Worm (Caenorhabditis elegans): ENCODE measurements around the gene Y51H4A.937.
A peak's percentile ranks its signal among the peaks of the same experiment; 100 is the strongest.

Y51H4A.937 gene

DNA sequence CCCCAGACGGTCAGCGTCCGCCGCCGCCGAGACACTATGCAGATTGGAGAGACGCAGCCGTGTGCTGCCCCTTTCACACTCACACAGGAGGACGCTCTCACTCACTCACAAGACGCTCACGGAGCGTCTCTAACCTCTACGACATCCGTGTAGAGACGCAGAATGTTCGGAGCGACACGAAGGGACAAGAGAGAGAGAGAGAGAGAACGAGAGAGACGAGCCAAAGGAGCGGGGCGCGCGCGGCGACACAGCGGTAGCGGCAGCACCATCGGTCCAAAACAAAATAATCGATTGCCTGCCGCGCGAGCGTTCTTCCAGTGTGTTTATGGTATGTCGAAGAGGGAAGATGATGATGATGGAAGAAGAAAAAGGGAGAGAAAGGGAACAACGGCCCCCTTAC lies 36.1 kb upstream of the Y51H4A.937 start (continued):
- peak; percentile 66; the same call in 1 of the 2 replicates for TF ChIP-seq K11D2.4 (GFP tag; IDR thresholded peaks at IDR 0.05)
- TF ChIP-seq die-1 (tag; optimal IDR thresholded peaks at IDR 0.05): peak; percentile 53
- TF ChIP-seq ccch-3 (GFP tag; optimal IDR thresholded peaks at IDR 0.05): no peak
- peak; percentile 63 for TF ChIP-seq ZK185.1 (tag; optimal IDR thresholded peaks at IDR 0.05; ENCODE audit: poor library complexity, severe bottlenecking)

DNA sequence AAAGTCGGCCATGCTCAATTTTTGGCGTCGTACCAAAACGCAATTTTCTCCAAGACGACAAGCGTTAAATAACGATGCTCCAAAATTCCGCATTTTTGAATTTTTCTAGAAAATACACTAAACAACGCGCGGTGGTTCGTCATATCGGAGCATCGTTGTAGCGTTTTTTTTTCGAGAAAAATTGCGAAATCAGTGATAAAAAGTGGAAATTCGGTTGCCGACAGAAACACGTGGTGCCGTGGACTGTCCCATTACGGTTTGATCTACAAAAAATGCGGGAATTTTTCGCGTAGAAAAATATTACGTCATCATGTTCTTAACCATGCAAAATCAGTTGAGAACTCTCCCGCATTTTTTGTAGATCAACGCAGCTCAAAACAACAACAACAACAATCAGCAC lies 35.5 kb upstream of the Y51H4A.937 start:
- TF ChIP-seq cebp-2 (GFP tag; IDR thresholded peaks at IDR 0.05): no peak
- TF ChIP-seq cebp-1 (GFP tag; IDR thresholded peaks at IDR 0.05): no peak
- peak; percentile 53 for TF ChIP-seq cebp-1 (tag; optimal IDR thresholded peaks at IDR 0.05)
- no peak for TF ChIP-seq ceh-100 (GFP tag; IDR thresholded peaks at IDR 0.05)
- no peak for TF ChIP-seq ceh-58 (GFP tag; IDR thresholded peaks at IDR 0.05)

DNA sequence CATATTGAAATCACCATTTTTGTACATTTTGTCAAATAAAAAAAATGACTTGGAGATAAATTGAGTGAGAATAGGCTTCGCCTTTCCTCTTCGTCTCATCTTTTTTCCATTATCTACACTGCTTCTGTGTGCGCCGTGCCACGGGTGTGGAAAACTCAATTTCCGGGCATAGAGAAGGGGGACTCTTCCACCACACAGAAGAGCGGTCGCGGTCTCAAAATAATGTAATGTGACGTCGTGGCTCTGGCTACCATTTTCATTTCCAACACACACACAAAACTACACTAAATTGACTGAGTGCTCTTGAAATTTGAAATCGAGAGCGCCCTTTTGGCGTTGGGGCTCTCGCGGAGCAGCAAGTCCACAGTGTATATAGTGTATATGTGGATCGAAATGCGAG lies 34.5 kb upstream of the Y51H4A.937 start:
- TF ChIP-seq hlh-12 (tag; optimal IDR thresholded peaks at IDR 0.05): no peak
- no peak for TF ChIP-seq D2030.7 (GFP tag; IDR thresholded peaks at IDR 0.05)
- no peak for TF ChIP-seq unc-62 (GFP tag; optimal IDR thresholded peaks at IDR 0.05)
- TF ChIP-seq somi-1 (GFP tag; optimal IDR thresholded peaks at IDR 0.05): no peak
- no peak for TF ChIP-seq ztf-6 (GFP tag; IDR thresholded peaks at IDR 0.05)
- TF ChIP-seq cebp-2 (GFP tag; IDR thresholded peaks at IDR 0.05): no peak
- TF ChIP-seq F22D6.2 (tag; optimal IDR thresholded peaks at IDR 0.05): no peak
- TF ChIP-seq dpff-1 (tag; optimal IDR thresholded peaks at IDR 0.05): no peak
- TF ChIP-seq zim-3 (tag; optimal IDR thresholded peaks at IDR 0.05): no peak
- TF ChIP-seq pbrm-1 (GFP tag; IDR thresholded peaks at IDR 0.05): no peak
- no peak for TF ChIP-seq xnd-1 (tag; optimal IDR thresholded peaks at IDR 0.05)
- TF ChIP-seq egl-18 (GFP tag; IDR thresholded peaks at IDR 0.05): no peak
- no peak for TF ChIP-seq B0019.2 (GFP tag; conservative IDR thresholded peaks at IDR 0.05)
- no peak for TF ChIP-seq sptf-2 (GFP tag; optimal IDR thresholded peaks at IDR 0.05)
- TF ChIP-seq F23B12.7 (tag; optimal IDR thresholded peaks at IDR 0.05; ENCODE audit: insufficient read depth): no peak
- TF ChIP-seq lin-54 (GFP tag; optimal IDR thresholded peaks at IDR 0.05): no peak
- TF ChIP-seq T26A5.8 (tag; optimal IDR thresholded peaks at IDR 0.05): no peak
- TF ChIP-seq aptf-2 (GFP tag; conservative IDR thresholded peaks at IDR 0.05): no peak

DNA sequence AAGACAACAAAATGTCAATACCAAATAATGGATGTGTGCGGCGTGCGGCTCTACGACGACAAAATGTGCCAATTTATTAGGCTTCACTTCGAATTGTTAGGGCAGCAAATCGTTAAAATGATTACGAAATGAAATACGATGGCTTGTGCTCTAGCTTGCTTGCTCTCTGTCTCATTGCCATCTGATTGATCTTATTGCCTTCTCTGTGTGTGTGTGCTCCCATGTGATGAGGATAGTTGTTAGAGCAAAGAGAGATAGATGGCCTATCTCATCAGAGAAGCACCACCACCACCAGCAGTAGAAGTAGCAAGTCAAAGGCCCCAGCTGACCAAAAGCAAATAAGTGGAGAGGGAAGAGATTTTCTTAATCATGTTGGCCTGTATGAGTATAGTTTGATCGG lies 32.0 kb upstream of the Y51H4A.937 start:
- TF ChIP-seq C06A6.2 (GFP tag; conservative IDR thresholded peaks at IDR 0.05) (no peak), cebp-1 (GFP tag; IDR thresholded peaks at IDR 0.05) (no peak), cebp-1 (tag; optimal IDR thresholded peaks at IDR 0.05) (peak; percentile 37), egl-18 (GFP tag; IDR thresholded peaks at IDR 0.05) (no peak), F57A8.1 (GFP tag; optimal IDR thresholded peaks at IDR 0.05) (no peak), snpc-4 (GFP tag; optimal IDR thresholded peaks at IDR 0.05) (no peak), snpc-4 (tag; optimal IDR thresholded peaks at IDR 0.05) (peak in 1 of 4 experiments; percentile 38), sea-2 (GFP tag; IDR thresholded peaks at IDR 0.05) (no peak), F33H1.4 (GFP tag; IDR thresholded peaks at IDR 0.05) (no peak), egl-44 (GFP tag; IDR thresholded peaks at IDR 0.05) (no peak), snpc-1.1 (tag; optimal IDR thresholded peaks at IDR 0.05; ENCODE audit: insufficient read depth) (no peak)

DNA sequence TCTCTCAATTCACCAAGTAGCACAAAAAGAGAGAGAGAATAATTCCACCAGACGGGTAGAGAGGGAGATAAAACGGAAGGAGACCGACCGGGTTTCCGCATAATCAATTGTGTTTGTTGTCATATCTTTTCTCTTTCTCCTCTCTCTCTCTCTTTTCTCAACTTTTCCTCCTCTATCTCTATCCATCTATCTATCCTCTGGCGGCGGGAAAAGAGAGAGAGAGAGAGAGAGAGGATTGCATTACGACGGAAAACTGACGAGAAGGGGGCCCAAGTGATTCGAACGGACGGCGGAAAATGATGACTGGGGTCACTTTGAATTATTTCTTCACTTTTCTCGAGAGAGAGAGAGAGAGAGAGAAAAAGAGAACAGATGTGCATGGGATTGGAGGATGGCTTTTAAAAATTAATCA lies 30.4 kb upstream of the Y51H4A.937 start:
- TF ChIP-seq ztf-3 (GFP tag; optimal IDR thresholded peaks at IDR 0.05): no peak
- no peak for TF ChIP-seq nhr-80 (tag; optimal IDR thresholded peaks at IDR 0.05)
- no peak for TF ChIP-seq xnd-1 (tag; optimal IDR thresholded peaks at IDR 0.05)
- no peak for TF ChIP-seq madf-8 (GFP tag; conservative IDR thresholded peaks at IDR 0.05)
- no peak for TF ChIP-seq Y56A3A.18 (GFP tag; IDR thresholded peaks at IDR 0.05)
- TF ChIP-seq attf-5 (GFP tag; optimal IDR thresholded peaks at IDR 0.05): no peak
- no peak for TF ChIP-seq T07F8.4 (tag; optimal IDR thresholded peaks at IDR 0.05)
- no peak for TF ChIP-seq let-526 (GFP tag; IDR thresholded peaks at IDR 0.05)
- no peak for TF ChIP-seq egl-44 (GFP tag; IDR thresholded peaks at IDR 0.05)
- TF ChIP-seq dox-1 (GFP tag; IDR thresholded peaks at IDR 0.05): peak; percentile 36; the same call in 1 of the 2 replicates
- no peak for TF ChIP-seq lir-1 (GFP tag; conservative IDR thresholded peaks at IDR 0.05)
- peak; percentile 71; the same call in 1 of the 2 replicates for TF ChIP-seq zfh-2 (GFP tag; conservative IDR thresholded peaks at IDR 0.05)
- TF ChIP-seq snpc-4 (GFP tag; optimal IDR thresholded peaks at IDR 0.05): no peak
- TF ChIP-seq snpc-4 (tag; optimal IDR thresholded peaks at IDR 0.05): peak in 1 of 4 experiments; percentile 25

Data from whole organism, young adult.